Worm (Caenorhabditis elegans): ENCODE data around the gene slcr-46.3.
A peak's percentile ranks its signal among the peaks of the same experiment; 100 is the strongest.

Gene slcr-46.3

DNA sequence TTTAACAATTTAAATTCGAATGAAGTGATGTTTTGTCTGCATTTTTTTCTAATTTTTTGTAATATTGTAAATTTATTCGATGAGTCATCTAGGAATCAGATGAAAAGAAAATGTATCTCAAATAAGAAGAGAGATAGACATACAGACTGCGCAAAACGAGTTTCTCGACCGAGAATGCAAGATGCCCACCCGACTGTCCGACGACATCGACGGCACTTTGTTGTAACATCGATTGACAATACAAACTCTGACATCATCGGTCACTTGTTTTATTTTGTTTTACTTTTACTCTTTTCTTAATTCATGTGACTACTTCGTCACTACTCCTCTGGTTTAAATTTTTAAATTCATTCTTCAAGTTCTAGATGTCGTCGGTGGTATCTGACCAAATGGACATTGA lies 17.0 kb upstream of the slcr-46.3 start, which contains the start of gene sta-2:
Gene sta-2, plus strand, starts transcription at position 349 of the 400 bp plus-strand sequence.
- TF ChIP-seq blmp-1 (tag; optimal IDR thresholded peaks at IDR 0.05) (peak; percentile 86), grh-1 (GFP tag; IDR thresholded peaks at IDR 0.05) (peak; percentile 81), pqm-1 (tag; optimal IDR thresholded peaks at IDR 0.05) (no peak), Y116A8C.19 (tag; optimal IDR thresholded peaks at IDR 0.05; ENCODE audit: borderline replicate concordance) (no peak), skn-1 (tag; optimal IDR thresholded peaks at IDR 0.05) (no peak), lsy-2 (tag; optimal IDR thresholded peaks at IDR 0.05) (peak in 1 of 2 experiments; percentile 48), ztf-11 (tag; optimal IDR thresholded peaks at IDR 0.05) (no peak), hlh-17 (GFP tag; optimal IDR thresholded peaks at IDR 0.05; ENCODE audit: borderline replicate concordance) (no peak), efl-1 (optimal IDR thresholded peaks at IDR 0.05) (no peak), efl-1 (GFP tag; optimal IDR thresholded peaks at IDR 0.05 in 1 of 2) (peak in 1 of 2 experiments; percentile 64), nhr-90 (tag; optimal IDR thresholded peaks at IDR 0.05; ENCODE audit: poor library complexity) (peak; percentile 26), nhr-20 (tag; optimal IDR thresholded peaks at IDR 0.05) (peak; percentile 70), tbx-2 (tag; optimal IDR thresholded peaks at IDR 0.05) (peak; percentile 47), nhr-71 (tag; optimal IDR thresholded peaks at IDR 0.05) (peak; percentile 67), lin-35 (GFP tag; optimal IDR thresholded peaks at IDR 0.05) (peak in 1 of 2 experiments; percentile 57), ceh-8 (GFP tag; optimal IDR thresholded peaks at IDR 0.05) (no peak), mdl-1 (tag; optimal IDR thresholded peaks at IDR 0.05) (peak in 1 of 2 experiments; percentile 61), egl-13 (tag; optimal IDR thresholded peaks at IDR 0.05) (no peak), egl-27 (tag; optimal IDR thresholded peaks at IDR 0.05) (no peak), elt-3 (tag; optimal IDR thresholded peaks at IDR 0.05) (peak in 2 of 6 experiments; percentile 18 to 91), unc-130 (tag; optimal IDR thresholded peaks at IDR 0.05) (peak; percentile 35), C16A3.4 (tag; optimal IDR thresholded peaks at IDR 0.05) (peak; percentile 20), lin-14 (GFP tag; optimal IDR thresholded peaks at IDR 0.05) (peak; percentile 69), snu-23 (GFP tag; optimal IDR thresholded peaks at IDR 0.05) (peak; percentile 66), nhr-85 (tag) (peak; percentile 93), ces-1 (GFP tag; optimal IDR thresholded peaks at IDR 0.05) (no peak)

DNA sequence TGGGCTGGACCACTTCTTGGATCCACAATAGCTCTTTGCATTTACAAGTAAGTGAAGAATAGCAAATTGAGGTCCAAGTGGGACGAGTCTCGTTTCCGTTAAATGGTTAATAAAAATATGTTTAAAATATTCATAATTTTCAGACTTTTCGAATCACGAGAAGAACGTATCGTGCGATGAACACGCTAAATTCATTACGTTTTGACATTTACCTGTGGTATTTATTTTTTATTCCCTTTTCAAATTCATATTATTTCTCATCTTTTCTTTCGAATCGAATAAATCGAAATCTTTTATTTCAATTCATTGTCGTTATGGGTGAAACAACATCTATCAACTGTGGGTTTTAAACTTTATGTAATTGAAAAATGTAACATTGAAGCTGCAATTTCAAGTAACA lies 15.5 kb upstream of the slcr-46.3 start, which contains the start of gene marc-1:
Gene marc-1, plus strand, starts transcription at position 301 of the 400 bp plus-strand sequence.
- TF ChIP-seq mdl-1 (tag; optimal IDR thresholded peaks at IDR 0.05) (no peak), Y116A8C.19 (tag; optimal IDR thresholded peaks at IDR 0.05; ENCODE audit: borderline replicate concordance) (no peak), snpc-4 (tag; optimal IDR thresholded peaks at IDR 0.05) (no peak), ets-5 (GFP tag; IDR thresholded peaks at IDR 0.05) (no peak), lir-3 (tag; optimal IDR thresholded peaks at IDR 0.05; ENCODE audit: poor library complexity) (no peak), elt-3 (tag; optimal IDR thresholded peaks at IDR 0.05) (no peak), egl-27 (tag; optimal IDR thresholded peaks at IDR 0.05) (no peak), nhr-84 (tag; optimal IDR thresholded peaks at IDR 0.05) (no peak), snu-23 (GFP tag; optimal IDR thresholded peaks at IDR 0.05) (no peak), F16B12.6 (tag; optimal IDR thresholded peaks at IDR 0.05) (no peak), fkh-4 (tag; optimal IDR thresholded peaks at IDR 0.05; ENCODE audit: borderline replicate concordance) (no peak), nhr-76 (tag; optimal IDR thresholded peaks at IDR 0.05) (no peak), nhr-71 (tag; optimal IDR thresholded peaks at IDR 0.05) (no peak), jun-1 (tag; optimal IDR thresholded peaks at IDR 0.05) (no peak), C04F5.9 (tag; optimal IDR thresholded peaks at IDR 0.05) (no peak)

DNA sequence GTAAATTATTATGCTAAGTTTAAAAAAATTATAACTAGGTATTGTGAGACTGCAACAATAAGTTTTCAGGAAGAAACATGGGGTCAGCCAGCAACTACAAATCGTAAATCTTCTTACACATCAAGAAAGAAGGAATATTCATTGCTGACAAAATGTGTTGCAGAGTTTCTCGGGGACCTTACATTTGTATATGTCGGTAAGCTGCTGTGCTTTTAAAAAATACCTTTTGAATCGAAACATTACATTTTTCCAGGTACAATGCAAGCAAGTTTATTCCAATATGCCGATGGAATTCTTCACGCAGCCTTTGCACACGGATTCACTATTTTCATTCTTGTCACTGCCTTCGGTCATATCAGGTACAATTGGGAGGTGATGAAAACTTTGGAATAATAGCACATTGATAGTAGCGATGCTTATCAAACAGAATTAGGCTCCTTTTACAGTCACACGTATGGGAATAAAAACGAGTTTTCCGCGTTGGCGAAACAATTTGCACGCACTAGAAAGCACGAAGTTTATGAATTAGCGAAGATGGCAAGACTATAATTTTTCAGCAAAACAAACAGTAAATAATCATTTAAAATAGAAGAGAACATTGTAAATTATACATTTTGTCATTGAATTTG lies 14.3 kb upstream of the slcr-46.3 start:
- no peak for TF ChIP-seq fos-1 (tag; optimal IDR thresholded peaks at IDR 0.05)
- TF ChIP-seq efl-1 (optimal IDR thresholded peaks at IDR 0.05), result no peak
- peak in 1 of 2 experiments; percentile 73 for TF ChIP-seq efl-1 (GFP tag; optimal IDR thresholded peaks at IDR 0.05 in 1 of 2)
- TF ChIP-seq aha-1 (tag; optimal IDR thresholded peaks at IDR 0.05), result no peak
- TF ChIP-seq nhr-28 (tag; optimal IDR thresholded peaks at IDR 0.05), result no peak
- no peak for TF ChIP-seq nhr-47 (tag; optimal IDR thresholded peaks at IDR 0.05)
- TF ChIP-seq elt-2 (tag; optimal IDR thresholded peaks at IDR 0.05), result peak; percentile 56
